Worm (Caenorhabditis elegans): Measurements from ENCODE around the gene Y43F8C.16.

Gene Y43F8C.16

ce11 chrV:19741034-19741433 is 25.7 kb upstream of the Y43F8C.16 start, which contains the start of gene W04E12.2:
Gene W04E12.2, minus strand, starts transcription at chrV:19741134.
- TF ChIP-seq ztf-7 (tag; optimal IDR thresholded peaks at IDR 0.05) = no peak
- no peak for TF ChIP-seq snpc-1.2 (GFP tag; IDR thresholded peaks at IDR 0.05)
- no peak for TF ChIP-seq lir-3 (tag; optimal IDR thresholded peaks at IDR 0.05)
- TF ChIP-seq unc-130 (GFP tag; optimal IDR thresholded peaks at IDR 0.05) = no peak
- no peak for TF ChIP-seq nhr-76 (tag; optimal IDR thresholded peaks at IDR 0.05)
- TF ChIP-seq zfp-2 (tag; optimal IDR thresholded peaks at IDR 0.05) = no peak
- TF ChIP-seq cey-2 (tag; optimal IDR thresholded peaks at IDR 0.05; ENCODE audit: borderline replicate concordance, insufficient read depth) = no peak
- TF ChIP-seq unc-62 (GFP tag; optimal IDR thresholded peaks at IDR 0.05 in 1 of 2) = no peak
- no peak for TF ChIP-seq unc-62 (tag; optimal IDR thresholded peaks at IDR 0.05)
- TF ChIP-seq T26A8.4 (GFP tag; IDR thresholded peaks at IDR 0.05) = no peak
- TF ChIP-seq zag-1 (tag; optimal IDR thresholded peaks at IDR 0.05) = no peak
- no peak for TF ChIP-seq hmg-1.1 (GFP tag; IDR thresholded peaks at IDR 0.05)
- TF ChIP-seq F49E8.2 (tag; optimal IDR thresholded peaks at IDR 0.05; ENCODE audit: borderline replicate concordance) = no peak
- TF ChIP-seq nhr-28 (tag; optimal IDR thresholded peaks at IDR 0.05) = no peak
- no peak for TF ChIP-seq lin-38 (GFP tag; IDR thresholded peaks at IDR 0.05)
- TF ChIP-seq R02D3.7 (tag; optimal IDR thresholded peaks at IDR 0.05) = no peak
- TF ChIP-seq rbr-2 (tag; optimal IDR thresholded peaks at IDR 0.05) = no peak
- no peak for TF ChIP-seq tra-1 (GFP tag; IDR thresholded peaks at IDR 0.05)
- TF ChIP-seq F44E2.7 (GFP tag; IDR thresholded peaks at IDR 0.05) = no peak
- no peak for TF ChIP-seq Y5F2A.4 (GFP tag; optimal IDR thresholded peaks at IDR 0.05)

ce11 chrV:19738117-19738516 is 22.8 kb upstream of the Y43F8C.16 start, which contains the start of gene fbxa-131:
Gene fbxa-131, plus strand, starts transcription at chrV:19738417.
- TF ChIP-seq skn-1 (tag; optimal IDR thresholded peaks at IDR 0.05) (no peak), lin-15B (tag; optimal IDR thresholded peaks at IDR 0.05) (no peak), lin-29 (GFP tag; IDR thresholded peaks at IDR 0.05) (no peak), madf-5 (GFP tag; IDR thresholded peaks at IDR 0.05) (no peak), Y5F2A.4 (GFP tag; optimal IDR thresholded peaks at IDR 0.05) (no peak)

ce11 chrV:19737458-19737857 is 22.1 kb upstream of the Y43F8C.16 start, which contains the start of gene W04E12.7:
Gene W04E12.7, minus strand, starts transcription at chrV:19737558.
- no peak for TF ChIP-seq zip-2 (tag; optimal IDR thresholded peaks at IDR 0.05)
- no peak for TF ChIP-seq spr-1 (tag; optimal IDR thresholded peaks at IDR 0.05)
- TF ChIP-seq aha-1 (tag) = peak; percentile 1

- no peak for TF ChIP-seq unc-62 (GFP tag; optimal IDR thresholded peaks at IDR 0.05 in 1 of 2)
- no peak for TF ChIP-seq unc-62 (tag; optimal IDR thresholded peaks at IDR 0.05)
- TF ChIP-seq set-16 (GFP tag; IDR thresholded peaks at IDR 0.05) = peak; percentile 86
- 0 out of 2 replicates have a peak, but pooled peaks have one; percentile 32 for TF ChIP-seq egl-43 (GFP tag; IDR thresholded peaks at IDR 0.05)
- 0 out of 2 replicates have a peak, but pooled peaks have one; percentile 7 for TF ChIP-seq F26F4.8 (GFP tag; conservative IDR thresholded peaks at IDR 0.05)
These were observed 18.4 kb upstream of the Y43F8C.16 start for ce11 chrV:19733728-19734127.

ce11 chrV:19730280-19730679 is 15.0 kb upstream of the Y43F8C.16 start, which contains the start of gene Y116F11A.1:
Gene Y116F11A.1, plus strand, starts transcription at chrV:19730580.
- TF ChIP-seq duxl-1 (tag; optimal IDR thresholded peaks at IDR 0.05; ENCODE audit: poor library complexity) = no peak
- no peak for TF ChIP-seq spr-1 (tag; optimal IDR thresholded peaks at IDR 0.05)
- TF ChIP-seq lin-29 (GFP tag; IDR thresholded peaks at IDR 0.05) = no peak
- TF ChIP-seq hlh-30 (tag; optimal IDR thresholded peaks at IDR 0.05; ENCODE audit: insufficient read depth) = no peak

ce11 chrV:19728731-19729130 is 13.4 kb upstream of the Y43F8C.16 start, which contains the start of gene Y116F11A.3:
Gene Y116F11A.3, plus strand, starts transcription at chrV:19729031.
- TF ChIP-seq lin-1 (GFP tag; IDR thresholded peaks at IDR 0.05) = no peak
- TF ChIP-seq mxl-3 (GFP tag; optimal IDR thresholded peaks at IDR 0.05) = no peak
- TF ChIP-seq mdl-1 (tag; optimal IDR thresholded peaks at IDR 0.05) = no peak
- TF ChIP-seq vab-7 (GFP tag; IDR thresholded peaks at IDR 0.05) = no peak
